Fruit fly (Drosophila melanogaster) whole organism, prepupa: ENCODE measurements around the gene CG33124.

Source experiments
- CG6163 ChIP-seq: fragments of 200-800 bp; sonication (Bioruptor generic); IDR thresholded peaks from 3 replicates; pipeline ENCODE4 v1.3.6; 2022; ENCODE audit warnings: missing biosample characterization, missing genetic modification characterization
- Hr4 ChIP-seq: fragments of 200-800 bp; sonication (Bioruptor generic); optimal IDR thresholded peaks from 3 replicates; lab custom pipeline; 2016; ENCODE audit warnings: missing biosample characterization, missing genetic modification characterization
- OdsH ChIP-seq: fragments of 200-800 bp; sonication (Bioruptor generic); optimal IDR thresholded peaks from 3 replicates; lab custom pipeline; 2016; ENCODE audit warnings: missing biosample characterization, missing genetic modification characterization
- dsx ChIP-seq: fragments of 200-800 bp; optimal IDR thresholded peaks from 3 replicates; lab custom pipeline; 2019; ENCODE audit warnings: missing biosample characterization, mild to moderate bottlenecking, missing genetic modification characterization, moderate library complexity; ENCODE audit not compliant: poor library complexity, severe bottlenecking
- fkh ChIP-seq: fragments of 200-800 bp; sonication (Bioruptor generic); optimal IDR thresholded peaks from 3 replicates; lab custom pipeline; 2017; ENCODE audit warnings: missing biosample characterization, mild to moderate bottlenecking, missing genetic modification characterization, moderate library complexity
- pdm3 ChIP-seq: fragments of 200-800 bp; sonication (Bioruptor generic); optimal IDR thresholded peaks from 3 replicates; lab custom pipeline; 2016; ENCODE audit warnings: missing biosample characterization, missing genetic modification characterization

DNA sequence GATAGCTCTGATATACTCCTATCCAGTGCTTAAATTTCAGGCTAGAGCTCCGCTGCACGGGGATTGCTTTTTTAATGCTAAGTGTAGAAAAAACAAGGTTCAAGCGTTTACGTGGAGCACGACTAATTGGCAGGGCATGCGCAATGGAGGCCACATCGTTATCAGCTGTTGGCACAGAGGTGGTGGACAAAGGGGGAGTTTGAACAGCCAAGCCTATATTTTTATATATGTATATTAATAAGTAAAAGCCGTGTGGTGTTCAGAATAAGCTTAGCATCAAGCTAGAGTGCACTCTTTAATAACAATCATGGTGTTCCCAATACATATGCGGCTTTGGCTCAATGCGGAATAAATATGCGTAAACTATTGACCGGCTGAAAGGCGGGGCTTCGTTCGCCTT is 3.6 kb upstream of the CG33124 start, which contains the start of gene CG15385:
- TF ChIP-seq dsx (GFP tag; lab: Kevin White, UChicago): no peak
- no peak for TF ChIP-seq CG6163 (GFP tag; lab: Robert Waterston, UW)
- TF ChIP-seq fkh: no peak
- TF ChIP-seq pdm3: no peak
- TF ChIP-seq Hr4 (GFP tag; lab: Kevin White, UChicago): no peak
- no peak for TF ChIP-seq OdsH
